Fruit fly (Drosophila melanogaster): ENCODE results near the gene S6k.
A peak's percentile ranks its signal among the peaks of the same experiment; 100 is the strongest.

The S6k gene

DNA sequence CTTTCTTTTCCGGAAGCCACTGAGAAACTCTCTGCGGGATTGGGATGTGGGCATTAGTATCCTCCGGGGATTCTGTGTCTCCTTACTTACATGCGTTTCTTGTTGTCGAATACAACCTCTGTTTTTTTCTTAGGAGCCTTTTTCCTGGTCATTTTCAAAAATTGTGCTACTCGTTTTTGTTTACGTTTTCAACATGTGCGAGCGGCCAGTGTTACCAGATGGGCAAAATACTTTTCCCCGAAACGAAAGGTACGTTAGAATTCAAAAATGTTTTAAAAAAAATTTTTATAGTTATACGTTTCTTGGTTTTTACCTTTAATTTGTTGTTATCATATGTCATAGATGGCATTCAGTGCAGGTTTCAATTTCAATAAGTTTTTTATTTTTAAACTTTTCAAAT lies 33.6 kb downstream of the S6k start, which contains the start of gene vito (continued):
- no peak for TF ChIP-seq HHEX (GFP tag; optimal IDR thresholded peaks at IDR 0.05)
- peak; percentile 18 for TF ChIP-seq MESR4 (GFP tag; optimal IDR thresholded peaks at IDR 0.05)
- peak; percentile 90 for TF ChIP-seq Myb (GFP tag; optimal IDR thresholded peaks at IDR 0.05)
- TF ChIP-seq E2f2 (GFP tag; IDR thresholded peaks at IDR 0.05), result peak; percentile 51
- peak; percentile 10 for TF ChIP-seq stwl (tag; optimal IDR thresholded peaks at IDR 0.05)

DNA sequence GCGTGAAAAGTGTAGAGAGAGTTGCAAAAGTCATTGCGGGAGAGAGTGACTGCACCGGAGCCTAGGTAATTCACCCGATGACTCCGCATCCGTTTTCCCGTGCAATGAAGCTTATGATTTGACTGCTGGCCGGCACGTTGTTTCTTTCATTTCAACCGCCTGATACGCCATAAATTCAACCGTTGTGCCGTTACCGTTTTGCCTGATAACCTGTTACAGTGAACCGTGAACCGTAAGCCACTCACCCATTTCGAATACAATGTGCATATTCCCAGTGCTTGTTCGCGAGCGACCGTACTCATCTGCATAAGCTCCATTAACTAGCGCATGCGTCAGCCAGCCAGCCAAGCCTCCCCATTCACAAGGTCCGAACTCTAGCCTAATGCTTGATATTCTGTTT lies 35.9 kb downstream of the S6k start:
- no peak for TF ChIP-seq CG6272 (GFP tag; IDR thresholded peaks at IDR 0.05)
- no peak for TF ChIP-seq CG12744 (GFP tag; optimal IDR thresholded peaks at IDR 0.05)
- TF ChIP-seq ewg (GFP tag; optimal IDR thresholded peaks at IDR 0.05), result peak; percentile 16
- TF ChIP-seq CG1647 (GFP tag; optimal IDR thresholded peaks at IDR 0.05), result no peak

dm6 chr3L:5770817-5771425 lies 39.8 kb downstream of the S6k start:
- TF ChIP-seq CG11560 (tag; IDR thresholded peaks at IDR 0.05) (peak; percentile 48; the same call in 1 of the 3 replicates), CTCF (GFP tag; optimal IDR thresholded peaks at IDR 0.05) (peak; percentile 26), CG15269 (tag; optimal IDR thresholded peaks at IDR 0.05) (peak; percentile 89), toy (GFP tag; IDR thresholded peaks at IDR 0.05) (no peak), pb (GFP tag; optimal IDR thresholded peaks at IDR 0.05) (peak; percentile 68), PHDP (tag; optimal IDR thresholded peaks at IDR 0.05) (peak; percentile 91), CG18262 (tag; optimal IDR thresholded peaks at IDR 0.05) (peak; percentile 86), Dek (tag; optimal IDR thresholded peaks at IDR 0.05) (peak; percentile 78), scrt (GFP tag; optimal IDR thresholded peaks at IDR 0.05) (peak; percentile 81), CG12236 (GFP tag; optimal IDR thresholded peaks at IDR 0.05) (peak; percentile 76), CG17186 (GFP tag; optimal IDR thresholded peaks at IDR 0.05) (peak; percentile 61), CG7963 (GFP tag; IDR thresholded peaks at IDR 0.05; ENCODE audit: partially characterized antibody) (no peak), CG16813 (GFP tag; IDR thresholded peaks at IDR 0.05; ENCODE audit: partially characterized antibody) (no peak), CG2202 (tag; optimal IDR thresholded peaks at IDR 0.05) (peak; percentile 74), CG12659 (GFP tag; optimal IDR thresholded peaks at IDR 0.05) (peak; percentile 93), Chrac-16 (GFP tag; optimal IDR thresholded peaks at IDR 0.05) (peak; percentile 82), Xrp1 (GFP tag; IDR thresholded peaks at IDR 0.05) (peak; percentile 82), twi (tag; optimal IDR thresholded peaks at IDR 0.05) (peak; percentile 76), NfI (GFP tag; optimal IDR thresholded peaks at IDR 0.05) (peak; percentile 90), CG42726 (GFP tag; IDR thresholded peaks at IDR 0.05; ENCODE audit: partially characterized antibody) (peak; percentile 67; the same call in 1 of the 2 replicates), YL-1 (GFP tag; optimal IDR thresholded peaks at IDR 0.05) (peak; percentile 90), Eip74EF (GFP tag; optimal IDR thresholded peaks at IDR 0.05) (peak in 1 of 2 experiments; percentile 82), dimm (GFP tag; IDR thresholded peaks at IDR 0.05) (no peak; the same call in 1 of the 2 replicates), zf30C (GFP tag; optimal IDR thresholded peaks at IDR 0.05) (peak; percentile 58), CG31365 (tag; optimal IDR thresholded peaks at IDR 0.05) (peak; percentile 79), CG3847 (GFP tag; IDR thresholded peaks at IDR 0.05) (peak; percentile 70), CG4360 (GFP tag; IDR thresholded peaks at IDR 0.05) (peak; percentile 96), Hr3 (GFP tag; optimal IDR thresholded peaks at IDR 0.05) (peak; percentile 85), Blimp-1 (GFP tag; optimal IDR thresholded peaks at IDR 0.05) (no peak), amos (GFP tag; IDR thresholded peaks at IDR 0.05; ENCODE audit: partially characterized antibody) (peak; percentile 44; the same call in 1 of the 2 replicates), CG11504 (tag; optimal IDR thresholded peaks at IDR 0.05) (no peak), CG6683 (GFP tag; optimal IDR thresholded peaks at IDR 0.05) (peak; percentile 55), Poxn (GFP tag; IDR thresholded peaks at IDR 0.05) (no peak; the same call in 1 of the 2 replicates), CG14667 (GFP tag; IDR thresholded peaks at IDR 0.05) (no peak; the same call in 1 of the 2 replicates), CG34376 (GFP tag; optimal IDR thresholded peaks at IDR 0.05) (peak; percentile 94), pan (optimal IDR thresholded peaks at IDR 0.05) (no peak), pan (GFP tag; optimal IDR thresholded peaks at IDR 0.05 in 1 of 2, IDR thresholded peaks at IDR 0.05 in 1 of 2) (no peak)

Data from whole organism, embryonic.